Fruit fly (Drosophila melanogaster) whole organism, embryonic: Measurements from ENCODE around the gene CG34353.

ENCODE experiments used
- CG14860 ChIP-seq: fragments of 200-800 bp; sonication (Bioruptor generic); IDR thresholded peaks from 3 replicates; pipeline ENCODE4 v1.3.6; 2022; ENCODE audit warnings: missing biosample characterization, missing genetic modification characterization; ENCODE audit not compliant: partially characterized antibody
- CG15269 ChIP-seq: fragments of 200-800 bp; sonication (Bioruptor generic); optimal IDR thresholded peaks from 2 replicates; lab custom pipeline; 2018; ENCODE audit warnings: missing biosample characterization, mild to moderate bottlenecking, missing genetic modification characterization, moderate library complexity
- CG32532 ChIP-seq: fragments of 200-800 bp; sonication (Bioruptor generic); IDR thresholded peaks from 2 replicates; pipeline ENCODE4 v1.3.6; 2022; ENCODE audit warnings: missing biosample characterization, missing genetic modification characterization
- Deaf1 ChIP-seq: fragments of 200-800 bp; optimal IDR thresholded peaks from 3 replicates; lab custom pipeline; 2019; ENCODE audit warnings: missing biosample characterization, mild to moderate bottlenecking, missing genetic modification characterization, moderate library complexity
- E2f2 ChIP-seq: fragments of 200-800 bp; sonication (Bioruptor generic); IDR thresholded peaks from 2 replicates; pipeline ENCODE4 v1.3.6; 2022; ENCODE audit warnings: missing biosample characterization, missing genetic modification characterization
- Lhr ChIP-seq: fragments of 200-800 bp; sonication (Bioruptor generic); optimal IDR thresholded peaks from 3 replicates; lab custom pipeline; 2017; ENCODE audit warnings: mild to moderate bottlenecking, missing biosample characterization, missing genetic modification reagents, missing genetic modification characterization
- NfI ChIP-seq: fragments of 200-800 bp; sonication (Bioruptor generic); optimal IDR thresholded peaks from 3 replicates; lab custom pipeline; 2018; ENCODE audit warnings: missing biosample characterization, mild to moderate bottlenecking, missing genetic modification characterization, moderate library complexity
- bowl ChIP-seq: fragments of 200-800 bp; sonication (Bioruptor generic); IDR thresholded peaks from 2 replicates; pipeline ENCODE4 v1.3.6; 2022; ENCODE audit warnings: missing biosample characterization, missing genetic modification characterization
- dati ChIP-seq: fragments of 200-800 bp; sonication (Bioruptor generic); IDR thresholded peaks from 2 replicates; pipeline ENCODE4 v1.3.6; 2022; ENCODE audit warnings: missing biosample characterization, missing genetic modification characterization
- pan ChIP-seq, 4 experiments: fragments of >200 bp in 3 of 4; fragments of 200-800 bp in 1 of 4; sonication (Bioruptor generic) in 1 of 4; optimal IDR thresholded peaks in 3 of 4; IDR thresholded peaks in 1 of 4; 2 replicates each; pipeline versions ENCODE4 v1.3.6 to Lab custom; 2017 to 2022; ENCODE audit warnings: missing biosample characterization in 2 of 4, missing genetic modification characterization in 2 of 4, mixed read lengths in 1 of 4
- tap ChIP-seq: fragments of 200-800 bp; optimal IDR thresholded peaks from 3 replicates; lab custom pipeline; 2019; ENCODE audit warnings: missing biosample characterization, mild to moderate bottlenecking, missing genetic modification characterization, moderate library complexity
- tin ChIP-seq: fragments of 200-800 bp; sonication (Bioruptor generic); optimal IDR thresholded peaks from 3 replicates; lab custom pipeline; 2016; ENCODE audit warnings: missing biosample characterization, missing genetic modification characterization
- unpg ChIP-seq: fragments of 200-800 bp; sonication (Bioruptor generic); optimal IDR thresholded peaks from 3 replicates; lab custom pipeline; 2018; ENCODE audit warnings: missing biosample characterization, mild to moderate bottlenecking, missing genetic modification characterization, moderate library complexity

dm6 chr3R:27928140-27928539 is 22.5 kb upstream of the CG34353 start, which contains the start of gene nenya:
- TF ChIP-seq NfI (GFP tag; lab: Kevin White, UChicago), result no peak
- TF ChIP-seq dati (GFP tag; lab: Robert Waterston, UW), result no peak
- no peak for TF ChIP-seq pan (optimal IDR thresholded peaks at IDR 0.05; lab: Kevin White, UChicago)
- no peak for TF ChIP-seq pan (GFP tag; optimal IDR thresholded peaks at IDR 0.05 in 1 of 2, IDR thresholded peaks at IDR 0.05 in 1 of 2)
- no peak for TF ChIP-seq Lhr (GFP tag; lab: Kevin White, UChicago)
- TF ChIP-seq CG14860, result no peak
- no peak for TF ChIP-seq tap (tag; lab: Kevin White, UChicago)
- no peak for TF ChIP-seq CG32532 (GFP tag; lab: Robert Waterston, UW)
- no peak for TF ChIP-seq E2f2 (GFP tag; lab: Robert Waterston, UW)
- TF ChIP-seq bowl (GFP tag; lab: Robert Waterston, UW), result no peak
- no peak for TF ChIP-seq tin (GFP tag; lab: Kevin White, UChicago)
- no peak for TF ChIP-seq unpg (GFP tag; lab: Kevin White, UChicago)
- TF ChIP-seq CG15269 (tag; lab: Kevin White, UChicago), result no peak
- no peak for TF ChIP-seq Deaf1 (tag; lab: Kevin White, UChicago)
